Worm (Caenorhabditis elegans): ENCODE measurements around the gene sru-21.
"Not testable (repeated sequence)": the region's sequence is repeated elsewhere in the genome, so short reads cannot be mapped to it uniquely, and the experiment has no call there.

sru-21 gene

ce11 chrIV:13632613-13633012 lies 6.0 kb downstream of the sru-21 start:
- no peak for TF ChIP-seq unc-62 (GFP tag; optimal IDR thresholded peaks at IDR 0.05)

- TF ChIP-seq unc-62 (GFP tag; optimal IDR thresholded peaks at IDR 0.05) = no peak
Observed at ce11 chrIV:13633165-13633564, 6.6 kb downstream of the sru-21 start, which contains the start of gene fbxa-98. fbxa-98 (plus strand) TSS chrIV:13633407.

ce11 chrIV:13636975-13637374 lies 10.4 kb downstream of the sru-21 start, which contains the start of gene C08F11.7:
C08F11.7 (plus strand) TSS chrIV:13637275.
- TF ChIP-seq unc-62 (GFP tag; optimal IDR thresholded peaks at IDR 0.05) = no peak

- TF ChIP-seq unc-62 (GFP tag; optimal IDR thresholded peaks at IDR 0.05) = no peak
Observed at ce11 chrIV:13639027-13639426, 12.5 kb downstream of the sru-21 start, which contains the start of gene ugt-22. ugt-22 (plus strand) TSS chrIV:13639260.

ce11 chrIV:13645823-13646222 lies 19.3 kb downstream of the sru-21 start, which contains the start of gene srz-29:
srz-29 (minus strand) TSS chrIV:13645923.
- TF ChIP-seq unc-62 (GFP tag; optimal IDR thresholded peaks at IDR 0.05) = no peak

ce11 chrIV:13647558-13647957 lies 21.0 kb downstream of the sru-21 start, which contains the start of gene ule-4:
ule-4 (minus strand) TSS chrIV:13647658.
- TF ChIP-seq unc-62 (GFP tag; optimal IDR thresholded peaks at IDR 0.05) = no peak

ce11 chrIV:13649126-13649525 lies 22.6 kb downstream of the sru-21 start, which contains the start of gene C08F11.10:
C08F11.10 (minus strand) TSS chrIV:13649226.
- no peak for TF ChIP-seq unc-62 (GFP tag; optimal IDR thresholded peaks at IDR 0.05)

- TF ChIP-seq unc-62 (GFP tag; optimal IDR thresholded peaks at IDR 0.05) = no peak
Observed at ce11 chrIV:13650238-13650637, 23.7 kb downstream of the sru-21 start, which contains the start of gene C08F11.17. C08F11.17 (minus strand) TSS chrIV:13650338.

- not testable (repeated sequence) for TF ChIP-seq unc-62 (GFP tag; optimal IDR thresholded peaks at IDR 0.05)
Observed at ce11 chrIV:13651411-13651810, 24.8 kb downstream of the sru-21 start, which contains the start of gene C08F11.12. C08F11.12 (minus strand) TSS chrIV:13651511.

- TF ChIP-seq unc-62 (GFP tag; optimal IDR thresholded peaks at IDR 0.05) = not testable (repeated sequence)
Observed at ce11 chrIV:13652023-13652422, 25.5 kb downstream of the sru-21 start, which contains the start of gene Y45F10C.6. Y45F10C.6 (plus strand) TSS chrIV:13652323.

ce11 chrIV:13659449-13659848 lies 32.9 kb downstream of the sru-21 start, which contains the start of gene Y45F10C.1:
Y45F10C.1 (minus strand) TSS chrIV:13659549.
- not testable (repeated sequence) for TF ChIP-seq unc-62 (GFP tag; optimal IDR thresholded peaks at IDR 0.05)

- TF ChIP-seq unc-62 (GFP tag; optimal IDR thresholded peaks at IDR 0.05) = not testable (repeated sequence)
Observed at ce11 chrIV:13662570-13662969, 36.0 kb downstream of the sru-21 start, which contains the start of gene Y45F10C.2. Y45F10C.2 (minus strand) TSS chrIV:13662670.

ce11 chrIV:13664090-13664489 lies 37.5 kb downstream of the sru-21 start, which contains the start of gene Y45F10C.4:
Y45F10C.4 (minus strand) TSS chrIV:13664190.
- no peak for TF ChIP-seq unc-62 (GFP tag; optimal IDR thresholded peaks at IDR 0.05)

- no peak for TF ChIP-seq unc-62 (GFP tag; optimal IDR thresholded peaks at IDR 0.05)
Observed at ce11 chrIV:13665073-13665472, 38.5 kb downstream of the sru-21 start.

- TF ChIP-seq unc-62 (GFP tag; optimal IDR thresholded peaks at IDR 0.05) = no peak
Observed at ce11 chrIV:13666849-13667430, 40.4 kb downstream of the sru-21 start, which contains the start of gene fbxa-215. fbxa-215 (minus strand) TSS chrIV:13666909.

- TF ChIP-seq unc-62 (GFP tag; optimal IDR thresholded peaks at IDR 0.05) = no peak
Observed at ce11 chrIV:13673504-13673903, 46.9 kb downstream of the sru-21 start, which contains the start of gene oac-48. oac-48 (plus strand) TSS chrIV:13673804.

ce11 chrIV:13678649-13679048 lies 52.1 kb downstream of the sru-21 start, which contains the start of gene srlf-26:
srlf-26 (plus strand) TSS chrIV:13678949.
- TF ChIP-seq unc-62 (GFP tag; optimal IDR thresholded peaks at IDR 0.05) = no peak

Data from whole organism, dauer.